Worm (Caenorhabditis elegans) whole organism, young adult: ENCODE measurements around the gene oxi-1.

Source experiments
- B0336.3 ChIP-seq: fragments of 200-800 bp; sonication (Bioruptor generic); IDR thresholded peaks from 2 replicates; pipeline ENCODE4 v1.3.6; 2022; ENCODE audit warnings: missing genetic modification characterization, missing compliant biosample characterization
- C06A6.2 ChIP-seq: fragments of 200-800 bp; sonication (Bioruptor generic); conservative IDR thresholded peaks from 2 replicates; pipeline ENCODE4 v1.3.6; 2022; ENCODE audit warnings: missing genetic modification characterization, missing compliant biosample characterization
- D2030.7 ChIP-seq: fragments of 200-800 bp; sonication (Bioruptor generic); IDR thresholded peaks from 2 replicates; pipeline ENCODE4 v1.3.6; 2022; ENCODE audit warnings: missing genetic modification reagents, missing genetic modification characterization, missing compliant biosample characterization
- F22D6.2 ChIP-seq: sonication (generic microtip); optimal IDR thresholded peaks from 2 replicates; lab custom pipeline; 2016; ENCODE audit warnings: mild to moderate bottlenecking, missing genetic modification characterization, missing compliant biosample characterization
- F37B4.10 ChIP-seq: fragments of 200-800 bp; sonication (Bioruptor generic); IDR thresholded peaks from 2 replicates; pipeline ENCODE4 v1.3.6; 2022; ENCODE audit warnings: missing genetic modification characterization, missing compliant biosample characterization
- F39B2.1 ChIP-seq: fragments of 200-800 bp; sonication (Bioruptor generic); IDR thresholded peaks from 2 replicates; pipeline ENCODE4 v1.3.6; 2022; ENCODE audit warnings: missing genetic modification reagents, missing genetic modification characterization, missing compliant biosample characterization
- F55B11.4 ChIP-seq: sonication (generic microtip); optimal IDR thresholded peaks from 2 replicates; lab custom pipeline; 2016; ENCODE audit warnings: missing compliant biosample characterization, missing genetic modification characterization, borderline replicate concordance; ENCODE audit not compliant: insufficient read depth
- F57C9.4 ChIP-seq: sonication (generic microtip); optimal IDR thresholded peaks from 2 replicates; lab custom pipeline; 2017; ENCODE audit warnings: mild to moderate bottlenecking, missing genetic modification characterization, missing compliant biosample characterization
- K11D2.4 ChIP-seq: fragments of 200-800 bp; sonication (Bioruptor generic); IDR thresholded peaks from 2 replicates; pipeline ENCODE4 v1.3.6; 2022; ENCODE audit warnings: missing genetic modification reagents, missing genetic modification characterization, missing compliant biosample characterization
- Y53F4B.3 ChIP-seq: fragments of 200-800 bp; sonication (Bioruptor generic); IDR thresholded peaks from 2 replicates; pipeline ENCODE4 v1.3.6; 2022; ENCODE audit warnings: missing genetic modification reagents, missing genetic modification characterization, missing compliant biosample characterization
- Y53G8AR.9 ChIP-seq: fragments of 200-800 bp; sonication (Bioruptor generic); conservative IDR thresholded peaks from 2 replicates; pipeline ENCODE4 v1.3.6; 2022; ENCODE audit warnings: missing genetic modification reagents, missing genetic modification characterization, missing compliant biosample characterization
- Y67H2A.10 ChIP-seq: fragments of 200-800 bp; sonication (Bioruptor generic); conservative IDR thresholded peaks from 2 replicates; pipeline ENCODE4 v1.3.6; 2022; ENCODE audit warnings: missing genetic modification reagents, missing genetic modification characterization, missing compliant biosample characterization
- ama-1 ChIP-seq, 3 experiments: fragments of 150-350 bp in 1 of 3; sonication (generic microtip) in 2 of 3; optimal IDR thresholded peaks; 2 replicates each; lab custom pipeline; 2014 to 2018; ENCODE audit warnings: missing biosample characterization in 2 of 3, missing genetic modification characterization in 2 of 3, missing genetic modification reagents in 2 of 3
- aptf-3 ChIP-seq: fragments of 200-800 bp; sonication (Bioruptor generic); IDR thresholded peaks from 2 replicates; pipeline ENCODE4 v1.3.6; 2022; ENCODE audit warnings: missing genetic modification characterization, missing compliant biosample characterization
- atf-7 ChIP-seq: sonication (generic microtip); optimal IDR thresholded peaks from 2 replicates; lab custom pipeline; 2017; ENCODE audit warnings: mild to moderate bottlenecking, missing genetic modification characterization, missing compliant biosample characterization
- athp-1 ChIP-seq: sonication (generic microtip); optimal IDR thresholded peaks from 2 replicates; lab custom pipeline; 2017; ENCODE audit warnings: mild to moderate bottlenecking, missing genetic modification characterization, missing compliant biosample characterization
- cebp-1 ChIP-seq, 2 experiments: fragments of 200-800 bp in 1 of 2; sonication (Bioruptor generic) in 1 of 2; sonication (generic microtip) in 1 of 2; IDR thresholded peaks in 1 of 2; optimal IDR thresholded peaks in 1 of 2; 2 replicates each; pipeline versions ENCODE4 v1.3.6 to Lab custom; 2017 to 2022; ENCODE audit warnings: missing compliant biosample characterization in 2 of 2, missing genetic modification characterization in 2 of 2, mild to moderate bottlenecking in 1 of 2, missing genetic modification reagents in 1 of 2, moderate library complexity in 1 of 2
- cebp-2 ChIP-seq: fragments of 200-800 bp; sonication (Bioruptor generic); IDR thresholded peaks from 2 replicates; pipeline ENCODE4 v1.3.6; 2022; ENCODE audit warnings: missing genetic modification characterization, missing compliant biosample characterization
- ceh-58 ChIP-seq: fragments of 200-800 bp; sonication (Bioruptor generic); IDR thresholded peaks from 2 replicates; pipeline ENCODE4 v1.3.6; 2022; ENCODE audit warnings: missing genetic modification characterization, missing compliant biosample characterization
- die-1 ChIP-seq: sonication (generic microtip); optimal IDR thresholded peaks from 2 replicates; lab custom pipeline; 2016; ENCODE audit warnings: missing genotype, mild to moderate bottlenecking, missing genetic modification characterization, missing compliant biosample characterization
- dox-1 ChIP-seq: fragments of 200-800 bp; sonication (Bioruptor generic); IDR thresholded peaks from 2 replicates; pipeline ENCODE4 v1.3.6; 2022; ENCODE audit warnings: missing genetic modification reagents, missing genetic modification characterization, missing compliant biosample characterization
- dpff-1 ChIP-seq: sonication (generic microtip); optimal IDR thresholded peaks from 2 replicates; lab custom pipeline; 2017; ENCODE audit warnings: mild to moderate bottlenecking, missing genetic modification characterization, missing compliant biosample characterization
- efl-1 ChIP-seq: fragments of 150-350 bp; optimal IDR thresholded peaks from 2 replicates; lab custom pipeline; 2014; ENCODE audit warnings: missing biosample characterization, missing genetic modification reagents, missing genetic modification characterization
- egl-44 ChIP-seq: fragments of 200-800 bp; sonication (Bioruptor generic); IDR thresholded peaks from 2 replicates; pipeline ENCODE4 v1.3.6; 2022; ENCODE audit warnings: missing genetic modification reagents, missing genetic modification characterization, missing compliant biosample characterization
- egrh-3 ChIP-seq: fragments of 200-800 bp; sonication (Bioruptor generic); IDR thresholded peaks from 2 replicates; pipeline ENCODE4 v1.3.6; 2022; ENCODE audit warnings: missing genetic modification reagents, missing genetic modification characterization, missing compliant biosample characterization
- hlh-12 ChIP-seq: sonication (generic microtip); optimal IDR thresholded peaks from 2 replicates; lab custom pipeline; 2016; ENCODE audit warnings: missing genetic modification characterization, missing compliant biosample characterization
- lin-26 ChIP-seq: fragments of 200-800 bp; sonication (Bioruptor generic); IDR thresholded peaks from 2 replicates; pipeline ENCODE4 v1.3.6; 2022; ENCODE audit warnings: missing genetic modification reagents, missing genetic modification characterization, missing compliant biosample characterization
- lin-35 ChIP-seq, 3 experiments: fragments of 150-350 bp in 2 of 3; sonication (generic microtip) in 1 of 3; optimal IDR thresholded peaks; 2 replicates each; lab custom pipeline; 2014 to 2018; ENCODE audit warnings: missing biosample characterization in 3 of 3, missing genetic modification characterization in 3 of 3, missing genetic modification reagents in 3 of 3
- lsl-1 ChIP-seq: fragments of 200-800 bp; sonication (Bioruptor generic); optimal IDR thresholded peaks from 2 replicates; lab custom pipeline; 2018; ENCODE audit warnings: mild to moderate bottlenecking, missing genetic modification characterization, moderate library complexity, missing compliant biosample characterization
- madf-10 ChIP-seq: sonication (generic microtip); optimal IDR thresholded peaks from 2 replicates; lab custom pipeline; 2016; ENCODE audit warnings: mild to moderate bottlenecking, missing genetic modification characterization, missing compliant biosample characterization
- madf-6 ChIP-seq: fragments of 200-800 bp; sonication (Bioruptor generic); IDR thresholded peaks from 2 replicates; pipeline ENCODE4 v1.3.6; 2022; ENCODE audit warnings: missing genetic modification reagents, missing genetic modification characterization, missing compliant biosample characterization
- mxl-1 ChIP-seq: sonication (generic microtip); optimal IDR thresholded peaks from 2 replicates; lab custom pipeline; 2016; ENCODE audit warnings: missing genetic modification characterization, missing compliant biosample characterization
- nfya-1 ChIP-seq: sonication (generic microtip); optimal IDR thresholded peaks from 2 replicates; lab custom pipeline; 2017; ENCODE audit warnings: antibody characterized with exemption, missing compliant biosample characterization, missing genetic modification characterization, borderline replicate concordance; ENCODE audit not compliant: insufficient read depth
- nfyb-1 ChIP-seq: fragments of 200-800 bp; sonication (Bioruptor generic); IDR thresholded peaks from 2 replicates; pipeline ENCODE4 v1.3.6; 2022; ENCODE audit warnings: missing genetic modification reagents, missing genetic modification characterization, missing compliant biosample characterization
- nhr-80 ChIP-seq: sonication (generic microtip); optimal IDR thresholded peaks from 2 replicates; lab custom pipeline; 2016; ENCODE audit warnings: missing genetic modification characterization, missing compliant biosample characterization
- snpc-3.4 ChIP-seq: sonication (generic microtip); optimal IDR thresholded peaks from 2 replicates; lab custom pipeline; 2017; ENCODE audit warnings: missing genetic modification characterization, mild to moderate bottlenecking, missing compliant biosample characterization, antibody characterized with exemption, moderate library complexity, missing genotype, missing genetic modification reagents
- sptf-2 ChIP-seq: fragments of 200-800 bp; sonication (Bioruptor generic); optimal IDR thresholded peaks from 2 replicates; lab custom pipeline; 2018; ENCODE audit warnings: mild to moderate bottlenecking, missing genetic modification characterization, missing compliant biosample characterization
- unc-130 ChIP-seq: sonication (generic microtip); optimal IDR thresholded peaks from 2 replicates; lab custom pipeline; 2016; ENCODE audit warnings: missing genetic modification reagents, missing genetic modification characterization, missing compliant biosample characterization
- unc-62 ChIP-seq: fragments of 150-350 bp; optimal IDR thresholded peaks from 2 replicates; lab custom pipeline; 2014; ENCODE audit warnings: missing biosample characterization, missing genetic modification reagents, missing genetic modification characterization
- xnd-1 ChIP-seq: sonication (generic microtip); optimal IDR thresholded peaks from 2 replicates; lab custom pipeline; 2016; ENCODE audit warnings: missing genotype, missing genetic modification reagents, missing genetic modification characterization, missing compliant biosample characterization
- ztf-18 ChIP-seq: sonication (generic microtip); optimal IDR thresholded peaks from 2 replicates; lab custom pipeline; 2016; ENCODE audit warnings: missing genotype, mild to moderate bottlenecking, missing genetic modification characterization, missing compliant biosample characterization
- ztf-22 ChIP-seq: fragments of 200-800 bp; sonication (Bioruptor generic); optimal IDR thresholded peaks from 2 replicates; lab custom pipeline; 2018; ENCODE audit warnings: mild to moderate bottlenecking, missing genetic modification characterization, moderate library complexity, missing compliant biosample characterization
- ztf-25 ChIP-seq: fragments of 200-800 bp; sonication (Bioruptor generic); IDR thresholded peaks from 2 replicates; pipeline ENCODE4 v1.3.6; 2022; ENCODE audit warnings: missing genetic modification reagents, missing genetic modification characterization, missing compliant biosample characterization
- ztf-6 ChIP-seq: fragments of 200-800 bp; sonication (Bioruptor generic); IDR thresholded peaks from 2 replicates; pipeline ENCODE4 v1.3.6; 2022; ENCODE audit warnings: missing genetic modification reagents, missing genetic modification characterization, missing compliant biosample characterization

Gene oxi-1

ce11 chrIII:10818364-10818763, 39.7 kb upstream of the oxi-1 start (continued):
- TF ChIP-seq cebp-1 (GFP tag; IDR thresholded peaks at IDR 0.05; lab: Robert Waterston, UW) (no peak), cebp-1 (tag; optimal IDR thresholded peaks at IDR 0.05; lab: Kevin White, UChicago) (peak; percentile 69), K11D2.4 (GFP tag; lab: Robert Waterston, UW) (0 out of 2 replicates have a peak, but pooled peaks have one; percentile 24), lsl-1 (GFP tag; lab: Kevin White, UChicago) (no peak), ztf-22 (no peak), B0336.3 (GFP tag; lab: Robert Waterston, UW) (no peak), unc-130 (GFP tag; lab: Kevin White, UChicago) (no peak), Y53G8AR.9 (GFP tag; lab: Robert Waterston, UW) (no peak), dox-1 (GFP tag; lab: Robert Waterston, UW) (peak; percentile 76), F57C9.4 (no peak), egl-44 (GFP tag; lab: Robert Waterston, UW) (no peak), ztf-18 (tag; lab: Kevin White, UChicago) (peak; percentile 19), D2030.7 (GFP tag; lab: Robert Waterston, UW) (no peak), madf-10 (tag; lab: Kevin White, UChicago) (peak; percentile 10), atf-7 (tag; lab: Kevin White, UChicago) (peak; percentile 51), madf-6 (peak; percentile 49), dpff-1 (tag; lab: Kevin White, UChicago) (no peak), ceh-58 (GFP tag; lab: Robert Waterston, UW) (no peak), nfyb-1 (GFP tag; lab: Robert Waterston, UW) (no peak), athp-1 (tag; lab: Kevin White, UChicago) (no peak), F22D6.2 (tag; lab: Kevin White, UChicago) (no peak), lin-35 (GFP tag; optimal IDR thresholded peaks at IDR 0.05; lab: Kevin White, UChicago) (peak in 1 of 3 experiments; percentile 18), hlh-12 (tag; lab: Kevin White, UChicago) (no peak), ztf-25 (no peak), F37B4.10 (no peak), mxl-1 (tag; lab: Kevin White, UChicago) (no peak), egrh-3 (GFP tag; lab: Robert Waterston, UW) (peak; percentile 13; the same call in 1 of the 2 replicates), Y67H2A.10 (GFP tag; lab: Robert Waterston, UW) (no peak), C06A6.2 (GFP tag; lab: Robert Waterston, UW) (no peak; the same call in 1 of the 2 replicates), F39B2.1 (GFP tag; lab: Robert Waterston, UW) (0 out of 2 replicates have a peak, but pooled peaks have one; percentile 4), F55B11.4 (tag; lab: Kevin White, UChicago) (no peak)
- TF ChIP-seq, all 124 proteins: peak for 35

ce11 chrIII:10819257-10819656, 38.8 kb upstream of the oxi-1 start:
- TF ChIP-seq cebp-2: peak; percentile 29; the same call in 1 of the 2 replicates
- no peak for TF ChIP-seq sptf-2
- no peak for TF ChIP-seq ztf-22
- TF ChIP-seq atf-7 (tag; lab: Kevin White, UChicago): no peak
- TF ChIP-seq mxl-1 (tag; lab: Kevin White, UChicago): no peak
- no peak for TF ChIP-seq nfya-1 (tag; lab: Kevin White, UChicago)
- TF ChIP-seq xnd-1: no peak
- TF ChIP-seq snpc-3.4 (tag; lab: Kevin White, UChicago): no peak
- no peak for TF ChIP-seq ceh-58 (GFP tag; lab: Robert Waterston, UW)
- no peak for TF ChIP-seq Y53F4B.3
- TF ChIP-seq die-1 (tag; lab: Kevin White, UChicago): no peak
- TF ChIP-seq D2030.7 (GFP tag; lab: Robert Waterston, UW): no peak
- 0 out of 2 replicates have a peak, but pooled peaks have one; percentile 23 for TF ChIP-seq dox-1 (GFP tag; lab: Robert Waterston, UW)
- TF ChIP-seq unc-62 (GFP tag; lab: Kevin White, UChicago): no peak
- TF ChIP-seq ama-1 (optimal IDR thresholded peaks at IDR 0.05; lab: Kevin White, UChicago): peak; percentile 29
- no peak for TF ChIP-seq ama-1 (GFP tag; optimal IDR thresholded peaks at IDR 0.05; lab: Kevin White, UChicago)
- TF ChIP-seq aptf-3 (GFP tag; lab: Robert Waterston, UW): 0 out of 2 replicates have a peak, but pooled peaks have one; percentile 51
- TF ChIP-seq lin-26: 0 out of 2 replicates have a peak, but pooled peaks have one; percentile 8
- TF ChIP-seq ztf-6 (GFP tag; lab: Robert Waterston, UW): no peak
- no peak for TF ChIP-seq efl-1 (GFP tag; lab: Kevin White, UChicago)
- TF ChIP-seq nhr-80 (tag; lab: Kevin White, UChicago): peak; percentile 42
- no peak for TF ChIP-seq lin-35 (GFP tag; optimal IDR thresholded peaks at IDR 0.05; lab: Kevin White, UChicago)
- TF ChIP-seq F22D6.2 (tag; lab: Kevin White, UChicago): no peak
